Worm (Caenorhabditis elegans): ENCODE results near the gene pqm-1.

- TF ChIP-seq unc-62 (GFP tag; optimal IDR thresholded peaks at IDR 0.05) (no peak), nfya-1 (tag; optimal IDR thresholded peaks at IDR 0.05; ENCODE audit: borderline replicate concordance, insufficient read depth) (no peak)
Measured at ce11 chrII:11163291-11163690, 10.9 kb upstream of the pqm-1 start.
